Worm (Caenorhabditis elegans) whole organism, midembryonic: Measurements from ENCODE around the gene Y62E10A.19.

ENCODE experiments used
- T22C8.4 ChIP-seq: fragments of 200-800 bp; sonication (Bioruptor generic); IDR thresholded peaks from 2 replicates; pipeline ENCODE4 v1.3.6; 2022; ENCODE audit warnings: missing genetic modification characterization, missing compliant biosample characterization
- cog-1 ChIP-seq: sonication (generic microtip); optimal IDR thresholded peaks from 2 replicates; lab custom pipeline; 2016; ENCODE audit warnings: missing genetic modification characterization, missing compliant biosample characterization
- flt-1 ChIP-seq: fragments of 200-800 bp; sonication (Bioruptor generic); IDR thresholded peaks from 2 replicates; pipeline ENCODE4 v1.3.6; 2022; ENCODE audit warnings: missing genetic modification characterization, missing compliant biosample characterization
- klf-2 ChIP-seq: fragments of 200-800 bp; sonication (Bioruptor generic); conservative IDR thresholded peaks from 2 replicates; pipeline ENCODE4 v1.3.6; 2022; ENCODE audit warnings: missing genetic modification reagents, missing genetic modification characterization, missing compliant biosample characterization
- med-1 ChIP-seq: sonication (generic microtip); optimal IDR thresholded peaks from 2 replicates; lab custom pipeline; 2017; ENCODE audit warnings: missing genetic modification characterization, mild to moderate bottlenecking, missing compliant biosample characterization, antibody characterized with exemption, missing genetic modification reagents; ENCODE audit not compliant: insufficient read depth
- ref-1 ChIP-seq: fragments of 200-800 bp; sonication (Bioruptor generic); conservative IDR thresholded peaks from 2 replicates; pipeline ENCODE4 v1.3.6; 2022; ENCODE audit warnings: missing genetic modification reagents, missing genetic modification characterization, missing compliant biosample characterization
- tab-1 ChIP-seq: fragments of 200-800 bp; sonication (Bioruptor generic); IDR thresholded peaks from 2 replicates; pipeline ENCODE4 v1.3.6; 2022; ENCODE audit warnings: missing genetic modification characterization, missing compliant biosample characterization
- ztf-23 ChIP-seq: fragments of 200-800 bp; sonication (Bioruptor generic); IDR thresholded peaks from 2 replicates; pipeline ENCODE4 v1.3.6; 2022; ENCODE audit warnings: missing genetic modification reagents, missing genetic modification characterization, missing compliant biosample characterization
- ztf-29 ChIP-seq: fragments of 200-800 bp; sonication (Bioruptor generic); IDR thresholded peaks from 2 replicates; pipeline ENCODE4 v1.3.6; 2022; ENCODE audit warnings: missing genetic modification reagents, missing genetic modification characterization, missing compliant biosample characterization

Gene Y62E10A.19

ce11 chrIV:13392230-13392629 lies 15.9 kb downstream of the Y62E10A.19 start:
- TF ChIP-seq med-1 (GFP tag; lab: Kevin White, UChicago): no peak
- no peak for TF ChIP-seq ztf-29 (GFP tag; lab: Robert Waterston, UW)
- TF ChIP-seq T22C8.4 (GFP tag; lab: Robert Waterston, UW): no peak
- TF ChIP-seq cog-1 (tag; lab: Kevin White, UChicago): no peak
- TF ChIP-seq klf-2 (GFP tag; lab: Robert Waterston, UW): no peak
- no peak for TF ChIP-seq ztf-23 (GFP tag; lab: Robert Waterston, UW)
- no peak for TF ChIP-seq flt-1 (GFP tag; lab: Robert Waterston, UW)
- no peak for TF ChIP-seq ref-1 (GFP tag; lab: Robert Waterston, UW)
- no peak for TF ChIP-seq tab-1 (GFP tag; lab: Robert Waterston, UW)

ce11 chrIV:13390770-13391169 lies 17.3 kb downstream of the Y62E10A.19 start:
- TF ChIP-seq ztf-29 (GFP tag; lab: Robert Waterston, UW) (no peak), tab-1 (GFP tag; lab: Robert Waterston, UW) (no peak), flt-1 (GFP tag; lab: Robert Waterston, UW) (no peak), klf-2 (GFP tag; lab: Robert Waterston, UW) (no peak), T22C8.4 (GFP tag; lab: Robert Waterston, UW) (no peak), med-1 (GFP tag; lab: Kevin White, UChicago) (no peak), ztf-23 (GFP tag; lab: Robert Waterston, UW) (no peak), ref-1 (GFP tag; lab: Robert Waterston, UW) (no peak), cog-1 (tag; lab: Kevin White, UChicago) (no peak)

- TF ChIP-seq med-1 (GFP tag; lab: Kevin White, UChicago): no peak
- no peak for TF ChIP-seq flt-1 (GFP tag; lab: Robert Waterston, UW)
- TF ChIP-seq T22C8.4 (GFP tag; lab: Robert Waterston, UW): no peak
- TF ChIP-seq cog-1 (tag; lab: Kevin White, UChicago): no peak
- TF ChIP-seq ztf-23 (GFP tag; lab: Robert Waterston, UW): no peak
- no peak for TF ChIP-seq tab-1 (GFP tag; lab: Robert Waterston, UW)
- TF ChIP-seq ztf-29 (GFP tag; lab: Robert Waterston, UW): no peak
- no peak for TF ChIP-seq klf-2 (GFP tag; lab: Robert Waterston, UW)
- no peak for TF ChIP-seq ref-1 (GFP tag; lab: Robert Waterston, UW)
These were observed 18.9 kb downstream of the Y62E10A.19 start for ce11 chrIV:13389237-13389636.

- TF ChIP-seq cog-1 (tag; lab: Kevin White, UChicago) (no peak), T22C8.4 (GFP tag; lab: Robert Waterston, UW) (no peak), med-1 (GFP tag; lab: Kevin White, UChicago) (no peak), ztf-29 (GFP tag; lab: Robert Waterston, UW) (no peak), tab-1 (GFP tag; lab: Robert Waterston, UW) (no peak), flt-1 (GFP tag; lab: Robert Waterston, UW) (no peak), ref-1 (GFP tag; lab: Robert Waterston, UW) (no peak), klf-2 (GFP tag; lab: Robert Waterston, UW) (no peak), ztf-23 (GFP tag; lab: Robert Waterston, UW) (no peak)
These were observed 19.3 kb downstream of the Y62E10A.19 start for ce11 chrIV:13388779-13389178.

ce11 chrIV:13386903-13387302 lies 21.2 kb downstream of the Y62E10A.19 start, which contains the start of gene lsm-3:
lsm-3 (plus strand) TSS chrIV:13387203.
- TF ChIP-seq ref-1 (GFP tag; lab: Robert Waterston, UW): no peak
- no peak for TF ChIP-seq med-1 (GFP tag; lab: Kevin White, UChicago)
- TF ChIP-seq cog-1 (tag; lab: Kevin White, UChicago): no peak

ce11 chrIV:13386043-13386442 lies 22.1 kb downstream of the Y62E10A.19 start, which contains the start of the genes Y62E10A.20, Y62E10A.23 and mdt-9:
Y62E10A.20 (minus strand) TSS chrIV:13386091.
Y62E10A.23 (plus strand) TSS chrIV:13386324.
mdt-9 (plus strand) TSS chrIV:13386380.
- TF ChIP-seq flt-1 (GFP tag; lab: Robert Waterston, UW) (peak; percentile 86), ztf-23 (GFP tag; lab: Robert Waterston, UW) (peak; percentile 82; the same call in 1 of the 2 replicates), tab-1 (GFP tag; lab: Robert Waterston, UW) (peak; percentile 54; the same call in 1 of the 2 replicates), ref-1 (GFP tag; lab: Robert Waterston, UW) (no peak), T22C8.4 (GFP tag; lab: Robert Waterston, UW) (no peak), ztf-29 (GFP tag; lab: Robert Waterston, UW) (peak; percentile 79), cog-1 (tag; lab: Kevin White, UChicago) (peak; percentile 24), klf-2 (GFP tag; lab: Robert Waterston, UW) (peak; percentile 80), med-1 (GFP tag; lab: Kevin White, UChicago) (peak; percentile 88)

ce11 chrIV:13383763-13384436 lies 24.2 kb downstream of the Y62E10A.19 start, which contains the start of gene rab-19:
rab-19 (minus strand) TSS chrIV:13384386.
- TF ChIP-seq T22C8.4 (GFP tag; lab: Robert Waterston, UW): no peak
- no peak for TF ChIP-seq klf-2 (GFP tag; lab: Robert Waterston, UW)
- no peak for TF ChIP-seq med-1 (GFP tag; lab: Kevin White, UChicago)
- TF ChIP-seq cog-1 (tag; lab: Kevin White, UChicago): no peak
- TF ChIP-seq ztf-29 (GFP tag; lab: Robert Waterston, UW): no peak
- no peak for TF ChIP-seq ztf-23 (GFP tag; lab: Robert Waterston, UW)
- no peak for TF ChIP-seq ref-1 (GFP tag; lab: Robert Waterston, UW)
- no peak for TF ChIP-seq flt-1 (GFP tag; lab: Robert Waterston, UW)

ce11 chrIV:13381823-13382222 lies 26.3 kb downstream of the Y62E10A.19 start, which contains the start of gene emc-3:
emc-3 (minus strand) TSS chrIV:13381923.
- no peak for TF ChIP-seq tab-1 (GFP tag; lab: Robert Waterston, UW)
- no peak for TF ChIP-seq flt-1 (GFP tag; lab: Robert Waterston, UW)
- TF ChIP-seq T22C8.4 (GFP tag; lab: Robert Waterston, UW): no peak
- TF ChIP-seq med-1 (GFP tag; lab: Kevin White, UChicago): no peak
- no peak for TF ChIP-seq klf-2 (GFP tag; lab: Robert Waterston, UW)
